Fruit fly (Drosophila melanogaster): Measurements from ENCODE around the gene santa-maria.

Gene santa-maria

dm6 chr2L:7420305-7421287 lies 30.4 kb downstream of the santa-maria start (continued):
- TF ChIP-seq dmrt99B (tag; optimal IDR thresholded peaks at IDR 0.05) (peak; percentile 56), ssp (GFP tag; IDR thresholded peaks at IDR 0.05) (no peak), her (GFP tag; optimal IDR thresholded peaks at IDR 0.05) (peak; percentile 72), CG17186 (GFP tag; optimal IDR thresholded peaks at IDR 0.05) (no peak), lbe (GFP tag; optimal IDR thresholded peaks at IDR 0.05) (peak; percentile 80), CG4707 (GFP tag; optimal IDR thresholded peaks at IDR 0.05) (no peak), Neu2 (GFP tag; optimal IDR thresholded peaks at IDR 0.05; ENCODE audit: borderline replicate concordance) (no peak), CG3726 (GFP tag; IDR thresholded peaks at IDR 0.05) (no peak), CG14441 (GFP tag; IDR thresholded peaks at IDR 0.05) (peak; percentile 53), CG11093 (GFP tag; IDR thresholded peaks at IDR 0.05) (no peak), Jarid2 (GFP tag; optimal IDR thresholded peaks at IDR 0.05) (no peak), CG33213 (GFP tag; optimal IDR thresholded peaks at IDR 0.05) (peak; percentile 21), nom (GFP tag; optimal IDR thresholded peaks at IDR 0.05) (peak; percentile 84), CG6854 (GFP tag; optimal IDR thresholded peaks at IDR 0.05) (peak; percentile 53), dpn (GFP tag; optimal IDR thresholded peaks at IDR 0.05) (peak; percentile 30 to 63), HmgD (GFP tag; optimal IDR thresholded peaks at IDR 0.05) (no peak), Dad (GFP tag; optimal IDR thresholded peaks at IDR 0.05) (no peak), CG9727 (GFP tag; optimal IDR thresholded peaks at IDR 0.05) (peak; percentile 75), tna (GFP tag; IDR thresholded peaks at IDR 0.05; ENCODE audit: partially characterized antibody) (no peak), CG34376 (GFP tag; optimal IDR thresholded peaks at IDR 0.05) (no peak), Max (GFP tag; optimal IDR thresholded peaks at IDR 0.05) (no peak), CG17361 (GFP tag; IDR thresholded peaks at IDR 0.05) (peak; percentile 47; the same call in 1 of the 3 replicates), CG34224 (GFP tag; IDR thresholded peaks at IDR 0.05; ENCODE audit: partially characterized antibody) (no peak), abd-A (tag; optimal IDR thresholded peaks at IDR 0.05) (no peak), lola (GFP tag; optimal IDR thresholded peaks at IDR 0.05) (peak in 1 of 3 experiments; percentile 27), Dref (GFP tag; IDR thresholded peaks at IDR 0.05) (no peak), CG7357 (GFP tag; IDR thresholded peaks at IDR 0.05) (peak; percentile 65; the same call in 2 of the 3 replicates), dmrt11E (tag; optimal IDR thresholded peaks at IDR 0.05) (peak; percentile 22), Med (GFP tag) (peak; percentile 94), scrt (GFP tag; optimal IDR thresholded peaks at IDR 0.05) (peak; percentile 73), CG9817 (tag; optimal IDR thresholded peaks at IDR 0.05) (peak; percentile 50), Sry-δ (GFP tag; optimal IDR thresholded peaks at IDR 0.05) (peak; percentile 18), so (GFP tag; IDR thresholded peaks at IDR 0.05) (no peak), Aef1 (GFP tag; IDR thresholded peaks at IDR 0.05) (peak; percentile 54; the same call in 2 of the 3 replicates), croc (GFP tag; conservative IDR thresholded peaks at IDR 0.05) (0 out of 3 replicates have a peak, but pooled peaks have one; percentile 17), pfk (GFP tag; optimal IDR thresholded peaks at IDR 0.05) (no peak), CG14860 (GFP tag; IDR thresholded peaks at IDR 0.05; ENCODE audit: partially characterized antibody) (no peak), bcd (GFP tag; optimal IDR thresholded peaks at IDR 0.05) (peak; percentile 52), CG12942 (GFP tag; optimal IDR thresholded peaks at IDR 0.05) (peak; percentile 19), CG12769 (tag; optimal IDR thresholded peaks at IDR 0.05) (peak; percentile 86), cato (GFP tag; optimal IDR thresholded peaks at IDR 0.05; ENCODE audit: borderline replicate concordance) (peak; percentile 42), CG30403 (GFP tag; optimal IDR thresholded peaks at IDR 0.05) (peak; percentile 78), Scr (GFP tag; IDR thresholded peaks at IDR 0.05; ENCODE audit: partially characterized antibody) (no peak), CG30020 (tag; optimal IDR thresholded peaks at IDR 0.05) (no peak), CG15514 (GFP tag; optimal IDR thresholded peaks at IDR 0.05) (peak; percentile 62), CG7745 (tag; optimal IDR thresholded peaks at IDR 0.05) (no peak), CG17612 (GFP tag; IDR thresholded peaks at IDR 0.05) (no peak)
